Fruit fly (Drosophila melanogaster) whole organism, embryonic: ENCODE measurements around the gene Notum.

Experiments
- Atf3 ChIP-seq: fragments of 200-800 bp; sonication (Bioruptor generic); optimal IDR thresholded peaks from 3 replicates; lab custom pipeline; 2016; ENCODE audit warnings: missing biosample characterization, missing genetic modification characterization
- CG10654 ChIP-seq: fragments of 200-800 bp; sonication (Bioruptor generic); optimal IDR thresholded peaks from 2 replicates; lab custom pipeline; 2016; ENCODE audit warnings: missing biosample characterization, missing genetic modification characterization
- CG14860 ChIP-seq: fragments of 200-800 bp; sonication (Bioruptor generic); IDR thresholded peaks from 3 replicates; pipeline ENCODE4 v1.3.6; 2022; ENCODE audit warnings: missing biosample characterization, missing genetic modification characterization; ENCODE audit not compliant: partially characterized antibody
- CG1603 ChIP-seq: fragments of 200-800 bp; sonication (Bioruptor generic); optimal IDR thresholded peaks from 2 replicates; lab custom pipeline; 2019; ENCODE audit warnings: missing biosample characterization, mild to moderate bottlenecking, missing genetic modification characterization, moderate library complexity
- CG16863 ChIP-seq: fragments of 200-800 bp; sonication (Bioruptor generic); optimal IDR thresholded peaks from 3 replicates; lab custom pipeline; 2016; ENCODE audit warnings: missing biosample characterization, missing genetic modification characterization
- CG17359 ChIP-seq: fragments of 200-800 bp; sonication (Bioruptor generic); optimal IDR thresholded peaks from 3 replicates; lab custom pipeline; 2018; ENCODE audit warnings: missing biosample characterization, mild to moderate bottlenecking, missing genetic modification characterization, moderate library complexity
- CG17385 ChIP-seq: fragments of 200-800 bp; sonication (Bioruptor generic); optimal IDR thresholded peaks from 3 replicates; lab custom pipeline; 2018; ENCODE audit warnings: missing biosample characterization, mild to moderate bottlenecking, missing genetic modification characterization
- CG18476 ChIP-seq: fragments of 200-800 bp; sonication (Bioruptor generic); optimal IDR thresholded peaks from 2 replicates; lab custom pipeline; 2016; ENCODE audit warnings: missing biosample characterization, mild to moderate bottlenecking, missing genetic modification characterization
- CG18599 ChIP-seq: fragments of 200-800 bp; sonication (Bioruptor generic); optimal IDR thresholded peaks from 3 replicates; lab custom pipeline; 2017; ENCODE audit warnings: missing biosample characterization, missing genetic modification characterization, mild to moderate bottlenecking, moderate library complexity, missing genetic modification reagents
- CG2116 ChIP-seq: fragments of 200-800 bp; sonication (Bioruptor generic); optimal IDR thresholded peaks from 3 replicates; lab custom pipeline; 2018; ENCODE audit warnings: missing biosample characterization, mild to moderate bottlenecking, missing genetic modification characterization
- CG31388 ChIP-seq: fragments of 200-800 bp; sonication (Bioruptor generic); optimal IDR thresholded peaks from 2 replicates; lab custom pipeline; 2016; ENCODE audit warnings: missing biosample characterization, missing genetic modification characterization
- CG33557 ChIP-seq: fragments of 200-800 bp; sonication (Bioruptor generic); optimal IDR thresholded peaks from 2 replicates; lab custom pipeline; 2019; ENCODE audit warnings: missing biosample characterization, mild to moderate bottlenecking, missing genetic modification characterization, moderate library complexity
- CG34422 ChIP-seq: fragments of 200-800 bp; sonication (Bioruptor generic); IDR thresholded peaks from 3 replicates; pipeline ENCODE4 v1.3.6; 2022; ENCODE audit warnings: missing biosample characterization, missing genetic modification characterization
- CG4424 ChIP-seq: fragments of 200-800 bp; sonication (Bioruptor generic); optimal IDR thresholded peaks from 3 replicates; lab custom pipeline; 2016; ENCODE audit warnings: missing biosample characterization, missing genetic modification characterization
- CG6683 ChIP-seq: fragments of 200-800 bp; sonication (Bioruptor generic); optimal IDR thresholded peaks from 2 replicates; lab custom pipeline; 2017; ENCODE audit warnings: missing biosample characterization, mild to moderate bottlenecking, missing genetic modification characterization, missing genetic modification reagents
- CG6765 ChIP-seq: fragments of 200-800 bp; sonication (Bioruptor generic); optimal IDR thresholded peaks from 3 replicates; lab custom pipeline; 2017; ENCODE audit warnings: missing biosample characterization, mild to moderate bottlenecking, missing genetic modification characterization
- CG8944 ChIP-seq: fragments of 200-800 bp; sonication (Bioruptor generic); optimal IDR thresholded peaks from 3 replicates; lab custom pipeline; 2016; ENCODE audit warnings: missing biosample characterization, missing genetic modification characterization
- CG9727 ChIP-seq: fragments of 200-800 bp; sonication (Bioruptor generic); optimal IDR thresholded peaks from 3 replicates; lab custom pipeline; 2017; ENCODE audit warnings: missing biosample characterization, mild to moderate bottlenecking, missing genetic modification characterization
- CHES-1-like ChIP-seq: fragments of 200-800 bp; sonication (Bioruptor generic); optimal IDR thresholded peaks from 2 replicates; lab custom pipeline; 2016; ENCODE audit warnings: missing biosample characterization, missing genetic modification characterization
- Dek ChIP-seq: fragments of 200-800 bp; sonication (Bioruptor generic); optimal IDR thresholded peaks from 3 replicates; lab custom pipeline; 2019; ENCODE audit warnings: missing biosample characterization, mild to moderate bottlenecking, missing genetic modification characterization, moderate library complexity
- Dref ChIP-seq: fragments of 200-800 bp; sonication (Bioruptor generic); IDR thresholded peaks from 2 replicates; pipeline ENCODE4 v1.3.6; 2022; ENCODE audit warnings: missing biosample characterization, missing genetic modification characterization
- HHEX ChIP-seq: fragments of 200-800 bp; sonication (Bioruptor generic); optimal IDR thresholded peaks from 3 replicates; lab custom pipeline; 2017; ENCODE audit warnings: missing biosample characterization, mild to moderate bottlenecking, missing genetic modification characterization, missing genetic modification reagents
- Hey ChIP-seq: fragments of 200-800 bp; sonication (Bioruptor generic); optimal IDR thresholded peaks from 3 replicates; lab custom pipeline; 2018; ENCODE audit warnings: missing biosample characterization, mild to moderate bottlenecking, missing genetic modification characterization
- NC2α ChIP-seq: fragments of 200-800 bp; sonication (Bioruptor generic); optimal IDR thresholded peaks from 2 replicates; lab custom pipeline; 2016; ENCODE audit warnings: missing biosample characterization, missing genetic modification characterization
- NfI ChIP-seq: fragments of 200-800 bp; sonication (Bioruptor generic); optimal IDR thresholded peaks from 3 replicates; lab custom pipeline; 2018; ENCODE audit warnings: missing biosample characterization, mild to moderate bottlenecking, missing genetic modification characterization, moderate library complexity
- Oli ChIP-seq: fragments of 200-800 bp; sonication (Bioruptor generic); optimal IDR thresholded peaks from 2 replicates; lab custom pipeline; 2018; ENCODE audit warnings: missing biosample characterization, mild to moderate bottlenecking, missing genetic modification characterization, moderate library complexity
- PHDP ChIP-seq: fragments of 200-800 bp; sonication (Bioruptor generic); optimal IDR thresholded peaks from 3 replicates; lab custom pipeline; 2018; ENCODE audit warnings: missing biosample characterization, mild to moderate bottlenecking, missing genetic modification characterization, moderate library complexity
- Pdp1 ChIP-seq, 2 experiments: fragments of 200-800 bp; sonication (Bioruptor generic); optimal IDR thresholded peaks; 3 replicates each; lab custom pipeline; 2016; ENCODE audit warnings: missing biosample characterization in 2 of 2, missing genetic modification characterization in 2 of 2, mild to moderate bottlenecking in 1 of 2, moderate library complexity in 1 of 2
- Scr ChIP-seq: fragments of 200-800 bp; sonication (Bioruptor generic); IDR thresholded peaks from 2 replicates; pipeline ENCODE4 v1.3.6; 2022; ENCODE audit warnings: missing biosample characterization, missing genetic modification characterization; ENCODE audit not compliant: partially characterized antibody
- Sin3A ChIP-seq: fragments of >200 bp; optimal IDR thresholded peaks from 2 replicates; lab custom pipeline; 2018
- Sry-δ ChIP-seq: fragments of 200-800 bp; sonication (Bioruptor generic); optimal IDR thresholded peaks from 2 replicates; lab custom pipeline; 2016; ENCODE audit warnings: missing biosample characterization, missing genetic modification characterization
- Tbp ChIP-seq: fragments of >200 bp; optimal IDR thresholded peaks from 2 replicates; lab custom pipeline; 2018; ENCODE audit warnings: missing biosample characterization, missing genetic modification characterization
- Xrp1 ChIP-seq: fragments of 200-800 bp; sonication (Bioruptor generic); IDR thresholded peaks from 2 replicates; pipeline ENCODE4 v1.3.6; 2022; ENCODE audit warnings: missing biosample characterization, missing genetic modification characterization
- ac ChIP-seq: fragments of 200-800 bp; sonication (Bioruptor generic); optimal IDR thresholded peaks from 3 replicates; lab custom pipeline; 2017; ENCODE audit warnings: missing biosample characterization, mild to moderate bottlenecking, missing genetic modification characterization
- bcd ChIP-seq: fragments of 200-800 bp; sonication (Bioruptor generic); optimal IDR thresholded peaks from 2 replicates; lab custom pipeline; 2017; ENCODE audit warnings: missing biosample characterization, mild to moderate bottlenecking, missing genetic modification characterization
- cad ChIP-seq: fragments of >200 bp; optimal IDR thresholded peaks from 2 replicates; lab custom pipeline; 2017; ENCODE audit warnings: missing biosample characterization, missing genetic modification characterization
- cg ChIP-seq: fragments of 200-800 bp; sonication (Bioruptor generic); optimal IDR thresholded peaks from 3 replicates; lab custom pipeline; 2019; ENCODE audit warnings: missing biosample characterization, mild to moderate bottlenecking, missing genetic modification characterization, moderate library complexity
- dan ChIP-seq: fragments of 200-800 bp; sonication (Bioruptor generic); IDR thresholded peaks from 2 replicates; pipeline ENCODE4 v1.3.6; 2022; ENCODE audit warnings: missing biosample characterization, missing genetic modification characterization
- dm ChIP-seq: fragments of 200-800 bp; sonication (Bioruptor generic); optimal IDR thresholded peaks from 3 replicates; lab custom pipeline; 2016; ENCODE audit warnings: missing biosample characterization, missing genetic modification characterization
- fru ChIP-seq: fragments of >200 bp; optimal IDR thresholded peaks from 2 replicates; lab custom pipeline; 2017
- grn ChIP-seq: fragments of 200-800 bp; sonication (Bioruptor generic); optimal IDR thresholded peaks from 3 replicates; lab custom pipeline; 2017; ENCODE audit warnings: missing biosample characterization, missing genetic modification characterization
- ind ChIP-seq: fragments of 200-800 bp; sonication (Bioruptor generic); optimal IDR thresholded peaks from 3 replicates; lab custom pipeline; 2016; ENCODE audit warnings: missing biosample characterization, missing genetic modification characterization
- knrl ChIP-seq: fragments of 200-800 bp; sonication (Bioruptor generic); IDR thresholded peaks from 3 replicates; pipeline ENCODE4 v1.3.6; 2022; ENCODE audit warnings: missing biosample characterization, missing genetic modification characterization; ENCODE audit not compliant: partially characterized antibody
- lmd ChIP-seq: fragments of 200-800 bp; sonication (Bioruptor generic); IDR thresholded peaks from 2 replicates; pipeline ENCODE4 v1.3.6; 2022; ENCODE audit warnings: missing biosample characterization, missing genetic modification characterization
- mirr ChIP-seq: fragments of 200-800 bp; sonication (Bioruptor generic); optimal IDR thresholded peaks from 3 replicates; lab custom pipeline; 2018; ENCODE audit warnings: missing biosample characterization, mild to moderate bottlenecking, missing genetic modification characterization
- oc ChIP-seq: fragments of 200-800 bp; sonication (Bioruptor generic); optimal IDR thresholded peaks from 2 replicates; lab custom pipeline; 2018; ENCODE audit warnings: missing biosample characterization, mild to moderate bottlenecking, missing genetic modification characterization, moderate library complexity
- sob ChIP-seq: fragments of 200-800 bp; sonication (Bioruptor generic); IDR thresholded peaks from 2 replicates; pipeline ENCODE4 v1.3.6; 2022; ENCODE audit warnings: missing biosample characterization, missing genetic modification characterization
- sqz ChIP-seq: fragments of 200-800 bp; sonication (Bioruptor generic); optimal IDR thresholded peaks from 3 replicates; lab custom pipeline; 2018; ENCODE audit warnings: missing biosample characterization, mild to moderate bottlenecking, missing genetic modification characterization
- sug ChIP-seq: fragments of 200-800 bp; optimal IDR thresholded peaks from 2 replicates; lab custom pipeline; 2019; ENCODE audit warnings: missing biosample characterization, mild to moderate bottlenecking, missing genetic modification characterization, moderate library complexity
- toy ChIP-seq: fragments of 200-800 bp; sonication (Bioruptor generic); IDR thresholded peaks from 2 replicates; pipeline ENCODE4 v1.3.6; 2022; ENCODE audit warnings: missing biosample characterization, missing genetic modification characterization
- trh ChIP-seq: fragments of 200-800 bp; sonication (Bioruptor generic); optimal IDR thresholded peaks from 2 replicates; lab custom pipeline; 2016; ENCODE audit warnings: missing biosample characterization, missing genetic modification characterization

Notum gene

dm6 chr3L:16025020-16025680 is 1.9 kb downstream of the Notum start (continued):
- TF ChIP-seq CG1603 (tag; lab: Kevin White, UChicago): no peak
- no peak for TF ChIP-seq NfI (GFP tag; lab: Kevin White, UChicago)
- TF ChIP-seq CG18599: no peak
- TF ChIP-seq CG34422 (GFP tag; lab: Robert Waterston, UW): no peak
- no peak for TF ChIP-seq toy (GFP tag; lab: Robert Waterston, UW)
- TF ChIP-seq Atf3 (GFP tag; lab: Kevin White, UChicago): no peak
- peak; percentile 61 for TF ChIP-seq cg (GFP tag; lab: Kevin White, UChicago)
- no peak for TF ChIP-seq Sin3A
- no peak for TF ChIP-seq Pdp1 (GFP tag; optimal IDR thresholded peaks at IDR 0.05; lab: Kevin White, UChicago)
- TF ChIP-seq knrl: no peak
- no peak for TF ChIP-seq CG6765 (GFP tag; lab: Kevin White, UChicago)
- no peak for TF ChIP-seq Sry-δ (GFP tag; lab: Kevin White, UChicago)
- no peak for TF ChIP-seq CG33557
- TF ChIP-seq grn (GFP tag; lab: Kevin White, UChicago): peak; percentile 32
- TF ChIP-seq NC2α (GFP tag; lab: Kevin White, UChicago): no peak
- no peak for TF ChIP-seq Oli (tag; lab: Kevin White, UChicago)
- no peak for TF ChIP-seq dm (GFP tag; lab: Kevin White, UChicago)
- no peak for TF ChIP-seq CG17359 (tag; lab: Kevin White, UChicago)
- TF ChIP-seq CG16863 (GFP tag; lab: Kevin White, UChicago): no peak
- no peak for TF ChIP-seq CG10654 (GFP tag; lab: Kevin White, UChicago)
- no peak for TF ChIP-seq CG2116 (GFP tag; lab: Kevin White, UChicago)
- no peak for TF ChIP-seq Dek (tag; lab: Kevin White, UChicago)
- peak; percentile 95 for TF ChIP-seq cad (GFP tag; lab: Kevin White, UChicago)
- TF ChIP-seq CG18476 (GFP tag; lab: Kevin White, UChicago): no peak
- no peak for TF ChIP-seq fru
- no peak for TF ChIP-seq CG14860 (GFP tag; lab: Robert Waterston, UW)
- no peak for TF ChIP-seq lmd (GFP tag; lab: Robert Waterston, UW)
- no peak for TF ChIP-seq trh (GFP tag; lab: Kevin White, UChicago)
- TF ChIP-seq ac: peak; percentile 62
- 0 out of 2 replicates have a peak, but pooled peaks have one; percentile 9 for TF ChIP-seq Xrp1 (GFP tag; lab: Robert Waterston, UW)
- TF ChIP-seq HHEX (GFP tag; lab: Kevin White, UChicago): no peak
- no peak for TF ChIP-seq Tbp
- TF ChIP-seq CG8944: no peak
- no peak for TF ChIP-seq PHDP (tag; lab: Kevin White, UChicago)
- TF ChIP-seq sob (GFP tag; lab: Robert Waterston, UW): 0 out of 2 replicates have a peak, but pooled peaks have one; percentile 17
- TF ChIP-seq Dref (GFP tag; lab: Robert Waterston, UW): no peak
- no peak for TF ChIP-seq CG6683 (GFP tag; lab: Kevin White, UChicago)
- no peak for TF ChIP-seq CHES-1-like (GFP tag; lab: Kevin White, UChicago)
- TF ChIP-seq Hey (tag; lab: Kevin White, UChicago): no peak
- no peak for TF ChIP-seq mirr (GFP tag; lab: Kevin White, UChicago)
- no peak for TF ChIP-seq Scr
- no peak for TF ChIP-seq dan (GFP tag; lab: Robert Waterston, UW)
- no peak for TF ChIP-seq CG31388
- TF ChIP-seq ind (GFP tag; lab: Kevin White, UChicago): no peak
- no peak for TF ChIP-seq sqz
- TF ChIP-seq CG4424 (GFP tag; lab: Kevin White, UChicago): no peak
- no peak for TF ChIP-seq CG9727 (GFP tag; lab: Kevin White, UChicago)
- no peak for TF ChIP-seq sug (tag; lab: Kevin White, UChicago)
- TF ChIP-seq bcd (GFP tag; lab: Kevin White, UChicago): no peak
- no peak for TF ChIP-seq CG17385 (GFP tag; lab: Kevin White, UChicago)
- peak; percentile 24 for TF ChIP-seq oc (tag; lab: Kevin White, UChicago)
